Fruit fly (Drosophila melanogaster): ENCODE measurements around the gene Bub3.

The Bub3 gene

dm6 chr3R:29717519-29717918 lies 42.3 kb upstream of the Bub3 start (continued):
- TF ChIP-seq crol (GFP tag; IDR thresholded peaks at IDR 0.05) (no peak), CG1603 (tag; optimal IDR thresholded peaks at IDR 0.05) (peak; percentile 59), zf30C (GFP tag; optimal IDR thresholded peaks at IDR 0.05) (no peak), CG6654 (GFP tag; optimal IDR thresholded peaks at IDR 0.05) (no peak), luna (GFP tag; optimal IDR thresholded peaks at IDR 0.05) (no peak), tna (GFP tag; IDR thresholded peaks at IDR 0.05; ENCODE audit: partially characterized antibody) (no peak), Hr51 (GFP tag; optimal IDR thresholded peaks at IDR 0.05) (peak in 1 of 2 experiments; percentile 36), vvl (GFP tag; IDR thresholded peaks at IDR 0.05) (peak; percentile 51), toy (GFP tag; IDR thresholded peaks at IDR 0.05) (no peak), dysf (GFP tag; IDR thresholded peaks at IDR 0.05) (peak; percentile 30; the same call in 1 of the 3 replicates), sens (GFP tag) (peak; percentile 69), CG12104 (GFP tag; optimal IDR thresholded peaks at IDR 0.05) (no peak), CG15269 (tag; optimal IDR thresholded peaks at IDR 0.05) (peak; percentile 22), ara (GFP tag; IDR thresholded peaks at IDR 0.05) (peak; percentile 23; the same call in 1 of the 2 replicates), Dfd (GFP tag; optimal IDR thresholded peaks at IDR 0.05) (no peak), pum (GFP tag; optimal IDR thresholded peaks at IDR 0.05) (peak; percentile 6), Oaz (GFP tag; IDR thresholded peaks at IDR 0.05) (no peak), btn (GFP tag; optimal IDR thresholded peaks at IDR 0.05) (no peak), CG18619 (GFP tag; optimal IDR thresholded peaks at IDR 0.05) (no peak), CG8089 (GFP tag; optimal IDR thresholded peaks at IDR 0.05) (no peak), Ptx1 (GFP tag; IDR thresholded peaks at IDR 0.05) (peak; percentile 44), CG9817 (tag; optimal IDR thresholded peaks at IDR 0.05) (peak; percentile 4), Rfx (GFP tag; IDR thresholded peaks at IDR 0.05) (no peak), sob (GFP tag; IDR thresholded peaks at IDR 0.05) (no peak), kni (GFP tag; optimal IDR thresholded peaks at IDR 0.05) (no peak), BtbVII (GFP tag; optimal IDR thresholded peaks at IDR 0.05) (no peak), ap (GFP tag; IDR thresholded peaks at IDR 0.05) (no peak), dm (GFP tag; optimal IDR thresholded peaks at IDR 0.05) (no peak), CG1832 (GFP tag; optimal IDR thresholded peaks at IDR 0.05) (no peak), D19B (GFP tag; optimal IDR thresholded peaks at IDR 0.05) (no peak), CG34422 (GFP tag; IDR thresholded peaks at IDR 0.05) (no peak), CG3065 (GFP tag; optimal IDR thresholded peaks at IDR 0.05) (no peak), Optix (GFP tag; IDR thresholded peaks at IDR 0.05) (no peak), Atf6 (GFP tag; IDR thresholded peaks at IDR 0.05) (no peak), insv (GFP tag; optimal IDR thresholded peaks at IDR 0.05) (no peak), CG7928 (GFP tag; optimal IDR thresholded peaks at IDR 0.05) (no peak), Sry-β (GFP tag; optimal IDR thresholded peaks at IDR 0.05) (no peak), Dip2 (GFP tag; IDR thresholded peaks at IDR 0.05) (no peak), Kr (GFP tag; optimal IDR thresholded peaks at IDR 0.05) (no peak), zen2 (GFP tag; IDR thresholded peaks at IDR 0.05; ENCODE audit: partially characterized antibody) (no peak), jing (GFP tag; optimal IDR thresholded peaks at IDR 0.05) (peak; percentile 41), lilli (GFP tag; optimal IDR thresholded peaks at IDR 0.05) (no peak), HHEX (GFP tag; optimal IDR thresholded peaks at IDR 0.05) (no peak), Dp (GFP tag; optimal IDR thresholded peaks at IDR 0.05) (no peak), ftz-f1 (GFP tag; optimal IDR thresholded peaks at IDR 0.05) (no peak), run (tag; optimal IDR thresholded peaks at IDR 0.05) (no peak), bowl (GFP tag; IDR thresholded peaks at IDR 0.05) (no peak), Sox100B (GFP tag; optimal IDR thresholded peaks at IDR 0.05) (no peak), CG8281 (tag; optimal IDR thresholded peaks at IDR 0.05) (no peak), trem (tag; optimal IDR thresholded peaks at IDR 0.05) (no peak), CG7745 (tag; optimal IDR thresholded peaks at IDR 0.05) (no peak), CG4282 (GFP tag; optimal IDR thresholded peaks at IDR 0.05) (no peak)
